Worm (Caenorhabditis elegans) whole organism, L2 larva: Measurements from ENCODE around the gene Y22D7AR.7.

Experiments
- ZK546.5 ChIP-seq: sonication (generic microtip); optimal IDR thresholded peaks from 2 replicates; lab custom pipeline; 2017; ENCODE audit warnings: missing biosample characterization, missing genetic modification characterization
- ama-1 ChIP-seq: fragments of 150-350 bp; optimal IDR thresholded peaks from 2 replicates; lab custom pipeline; 2018; ENCODE audit warnings: inconsistent platforms
- egl-27 ChIP-seq: sonication (generic microtip); optimal IDR thresholded peaks from 3 replicates; lab custom pipeline; 2017; ENCODE audit warnings: missing biosample characterization, missing genetic modification reagents, missing genetic modification characterization
- elt-1 ChIP-seq: fragments of 150-350 bp; optimal IDR thresholded peaks from 2 replicates; lab custom pipeline; 2014; ENCODE audit warnings: missing biosample characterization, missing genetic modification characterization
- lin-11 ChIP-seq: fragments of 150-350 bp; sonication (generic microtip); optimal IDR thresholded peaks from 2 replicates; lab custom pipeline; 2014; ENCODE audit warnings: missing biosample characterization, missing genetic modification characterization, inconsistent platforms, mixed read lengths
- lin-13 ChIP-seq: fragments of 150-350 bp; optimal IDR thresholded peaks from 2 replicates; lab custom pipeline; 2014; ENCODE audit warnings: missing biosample characterization, missing genetic modification reagents, missing genetic modification characterization
- nhr-12 ChIP-seq: fragments of 150-350 bp; optimal IDR thresholded peaks from 2 replicates; lab custom pipeline; 2014; ENCODE audit warnings: missing biosample characterization, missing genetic modification characterization
- nhr-237 ChIP-seq: fragments of 150-350 bp; optimal IDR thresholded peaks from 2 replicates; lab custom pipeline; 2014; ENCODE audit warnings: missing biosample characterization, missing genetic modification characterization
- nhr-25 ChIP-seq: fragments of 150-350 bp; sonication (generic microtip); optimal IDR thresholded peaks from 3 replicates; lab custom pipeline; 2014; ENCODE audit warnings: missing biosample characterization, missing genetic modification characterization
- nhr-6 ChIP-seq: fragments of 150-350 bp; optimal IDR thresholded peaks from 2 replicates; lab custom pipeline; 2014; ENCODE audit warnings: missing biosample characterization, missing genetic modification characterization
- sma-3 ChIP-seq: sonication (generic microtip); optimal IDR thresholded peaks from 2 replicates; lab custom pipeline; 2016; ENCODE audit warnings: missing genetic modification reagents, missing genetic modification characterization, missing compliant biosample characterization
- unc-62 ChIP-seq: fragments of 150-350 bp; optimal IDR thresholded peaks from 2 replicates; lab custom pipeline; 2014; ENCODE audit warnings: missing biosample characterization, missing genetic modification reagents, missing genetic modification characterization
- ztf-11 ChIP-seq: sonication (generic microtip); optimal IDR thresholded peaks from 2 replicates; lab custom pipeline; 2017; ENCODE audit warnings: missing biosample characterization, missing genetic modification characterization

DNA sequence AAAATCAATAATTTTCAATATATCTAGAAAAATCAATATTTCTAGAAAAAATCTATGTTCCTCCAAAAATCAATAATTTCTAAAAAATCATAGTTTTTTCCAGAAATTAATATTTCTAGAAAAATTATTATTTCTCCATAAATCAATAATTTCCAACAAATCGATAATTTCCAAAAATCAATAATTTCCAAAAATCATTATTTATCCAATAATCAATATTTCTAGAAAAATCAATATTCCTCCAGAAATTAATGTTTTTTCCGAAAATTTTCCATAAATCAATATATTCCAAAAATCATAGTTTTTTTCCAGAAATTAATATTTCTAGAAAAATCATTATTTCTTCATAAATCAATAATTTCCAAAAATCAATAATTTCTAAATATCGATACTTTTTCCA, 24.8 kb downstream of the Y22D7AR.7 start:
- TF ChIP-seq elt-1 (tag; lab: Kevin White, UChicago) (no peak), ama-1 (lab: Kevin White, UChicago) (no peak), unc-62 (no peak), lin-13 (GFP tag; lab: Kevin White, UChicago) (no peak), nhr-6 (tag; lab: Kevin White, UChicago) (no peak), nhr-237 (tag; lab: Kevin White, UChicago) (no peak), nhr-12 (tag; lab: Kevin White, UChicago) (no peak), sma-3 (GFP tag; lab: Kevin White, UChicago) (no peak), egl-27 (no peak), lin-11 (tag; lab: Kevin White, UChicago) (no peak), nhr-25 (tag; lab: Kevin White, UChicago) (no peak), ZK546.5 (tag; lab: Kevin White, UChicago) (no peak), ztf-11 (tag; lab: Kevin White, UChicago) (no peak)
